Worm (Caenorhabditis elegans) whole organism, young adult: ENCODE measurements around the gene cutl-15.

ENCODE experiments used
- F33H1.4 ChIP-seq: fragments of 200-800 bp; sonication (Bioruptor generic); IDR thresholded peaks from 2 replicates; pipeline ENCODE4 v1.3.6; 2022; ENCODE audit warnings: missing genetic modification reagents, missing genetic modification characterization, missing compliant biosample characterization
- F49E8.2 ChIP-seq: sonication (generic microtip); optimal IDR thresholded peaks from 3 replicates; lab custom pipeline; 2017; ENCODE audit warnings: missing genetic modification characterization, mild to moderate bottlenecking, missing compliant biosample characterization, antibody characterized with exemption, moderate library complexity; ENCODE audit not compliant: insufficient read depth
- K11D2.4 ChIP-seq: fragments of 200-800 bp; sonication (Bioruptor generic); IDR thresholded peaks from 2 replicates; pipeline ENCODE4 v1.3.6; 2022; ENCODE audit warnings: missing genetic modification reagents, missing genetic modification characterization, missing compliant biosample characterization
- Y79H2A.3 ChIP-seq: fragments of 200-800 bp; sonication (Bioruptor generic); conservative IDR thresholded peaks from 2 replicates; pipeline ENCODE4 v1.3.6; 2022; ENCODE audit warnings: missing genetic modification reagents, missing genetic modification characterization, missing compliant biosample characterization
- ceh-40 ChIP-seq: fragments of 200-800 bp; sonication (Bioruptor generic); IDR thresholded peaks from 2 replicates; pipeline ENCODE4 v1.3.6; 2022; ENCODE audit warnings: missing genetic modification characterization, missing compliant biosample characterization
- dox-1 ChIP-seq: fragments of 200-800 bp; sonication (Bioruptor generic); IDR thresholded peaks from 2 replicates; pipeline ENCODE4 v1.3.6; 2022; ENCODE audit warnings: missing genetic modification reagents, missing genetic modification characterization, missing compliant biosample characterization
- dpl-1 ChIP-seq: fragments of 150-350 bp; optimal IDR thresholded peaks from 2 replicates; lab custom pipeline; 2014; ENCODE audit warnings: missing biosample characterization, missing genetic modification reagents, missing genetic modification characterization
- fkh-3 ChIP-seq: sonication (generic microtip); optimal IDR thresholded peaks from 2 replicates; lab custom pipeline; 2016; ENCODE audit warnings: mild to moderate bottlenecking, missing genetic modification characterization, missing compliant biosample characterization
- hlh-26 ChIP-seq: fragments of 200-800 bp; sonication (Bioruptor generic); conservative IDR thresholded peaks from 2 replicates; pipeline ENCODE4 v1.3.6; 2022; ENCODE audit warnings: missing genetic modification reagents, missing genetic modification characterization, missing compliant biosample characterization
- madf-10 ChIP-seq: sonication (generic microtip); optimal IDR thresholded peaks from 2 replicates; lab custom pipeline; 2016; ENCODE audit warnings: mild to moderate bottlenecking, missing genetic modification characterization, missing compliant biosample characterization
- mel-28 ChIP-seq: sonication (generic microtip); optimal IDR thresholded peaks from 2 replicates; lab custom pipeline; 2016; ENCODE audit warnings: borderline replicate concordance, mild to moderate bottlenecking, missing genetic modification characterization, missing compliant biosample characterization
- tbp1 ChIP-seq: fragments of 200-800 bp; sonication (Bioruptor generic); optimal IDR thresholded peaks from 2 replicates; lab custom pipeline; 2018; ENCODE audit warnings: mild to moderate bottlenecking, missing genetic modification characterization, missing compliant biosample characterization
- xnd-1 ChIP-seq: sonication (generic microtip); optimal IDR thresholded peaks from 2 replicates; lab custom pipeline; 2016; ENCODE audit warnings: missing genotype, missing genetic modification reagents, missing genetic modification characterization, missing compliant biosample characterization
- ztf-28 ChIP-seq: fragments of 200-800 bp; sonication (Bioruptor generic); IDR thresholded peaks from 2 replicates; pipeline ENCODE4 v1.3.6; 2022; ENCODE audit warnings: missing genetic modification reagents, missing genetic modification characterization, missing compliant biosample characterization

DNA sequence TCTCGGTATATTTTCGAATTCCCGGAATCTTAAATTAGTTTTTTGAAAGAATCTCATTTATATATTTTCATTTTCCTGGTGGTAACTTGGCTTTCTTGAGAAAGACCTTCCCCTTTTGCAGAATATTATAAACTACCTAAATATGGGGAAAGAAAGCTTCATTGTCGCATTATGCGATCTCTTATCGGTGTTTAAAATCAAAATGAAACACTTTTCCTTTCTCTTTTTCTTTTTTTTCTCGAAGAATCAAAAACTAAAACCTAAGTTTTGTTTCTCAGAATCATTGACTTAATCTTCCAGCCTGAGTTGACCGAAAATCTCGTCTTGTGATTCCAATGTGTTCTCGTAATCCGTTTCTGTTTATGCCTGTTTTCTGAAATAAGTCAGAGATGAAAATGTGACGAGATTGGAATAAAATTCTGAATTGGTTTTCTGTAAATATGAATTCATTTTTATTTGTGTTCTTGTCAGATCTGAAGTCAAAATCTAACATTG lies 34.9 kb downstream of the cutl-15 start:
- no peak for TF ChIP-seq mel-28 (tag; lab: Kevin White, UChicago)
- no peak for TF ChIP-seq K11D2.4 (GFP tag; lab: Robert Waterston, UW)
- TF ChIP-seq F33H1.4 (GFP tag; lab: Robert Waterston, UW) = no peak
- TF ChIP-seq fkh-3 (tag; lab: Kevin White, UChicago) = no peak
- TF ChIP-seq dox-1 (GFP tag; lab: Robert Waterston, UW) = no peak
- no peak for TF ChIP-seq hlh-26 (GFP tag; lab: Robert Waterston, UW)
- no peak for TF ChIP-seq Y79H2A.3 (GFP tag; lab: Robert Waterston, UW)
- no peak for TF ChIP-seq ceh-40
- no peak for TF ChIP-seq F49E8.2 (tag; lab: Kevin White, UChicago)
- no peak for TF ChIP-seq dpl-1 (GFP tag; lab: Kevin White, UChicago)
- TF ChIP-seq xnd-1 (tag; lab: Kevin White, UChicago) = no peak
- no peak for TF ChIP-seq ztf-28 (GFP tag; lab: Robert Waterston, UW)
- no peak for TF ChIP-seq madf-10 (tag; lab: Kevin White, UChicago)
- no peak for TF ChIP-seq tbp1
